Worm (Caenorhabditis elegans): Measurements from ENCODE around the gene DH11.5.

DH11.5 gene

DNA sequence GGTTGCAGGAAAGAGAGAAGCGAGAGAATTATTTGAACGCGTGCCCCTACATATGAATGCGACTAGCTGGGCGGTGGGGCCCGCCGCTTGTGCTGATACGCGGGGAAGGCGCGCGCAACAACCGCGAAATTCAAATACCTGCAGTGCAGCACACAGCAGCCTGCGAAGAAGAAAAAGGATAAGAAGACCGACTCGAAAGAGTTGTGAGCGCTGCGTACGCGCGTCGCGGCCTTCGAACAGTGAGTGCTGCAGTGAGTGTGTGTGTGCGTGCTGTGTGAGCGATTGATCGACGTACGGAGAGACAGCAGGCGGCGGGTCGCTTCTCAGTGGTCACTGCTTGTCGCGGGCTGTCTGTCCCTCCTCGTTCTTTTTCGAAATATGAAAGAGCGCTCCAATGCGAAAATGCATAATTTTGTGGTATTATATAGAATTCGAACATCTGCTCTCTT, 51.9 kb downstream of the DH11.5 start (continued):
- no peak for TF ChIP-seq nhr-237 (tag; optimal IDR thresholded peaks at IDR 0.05)
- TF ChIP-seq nhr-6 (tag; optimal IDR thresholded peaks at IDR 0.05) = peak; percentile 53
- no peak for TF ChIP-seq mbf-1 (tag; optimal IDR thresholded peaks at IDR 0.05)
- TF ChIP-seq dmd-4 (tag; optimal IDR thresholded peaks at IDR 0.05) = no peak
- TF ChIP-seq unc-39 (tag; optimal IDR thresholded peaks at IDR 0.05) = no peak
- peak; percentile 95 for TF ChIP-seq F13H6.1 (tag; optimal IDR thresholded peaks at IDR 0.05)
- TF ChIP-seq ceh-16 (tag; optimal IDR thresholded peaks at IDR 0.05) = no peak
- peak; percentile 16 for TF ChIP-seq ZK546.5 (tag; optimal IDR thresholded peaks at IDR 0.05)
- no peak for TF ChIP-seq blmp-1 (tag; optimal IDR thresholded peaks at IDR 0.05; ENCODE audit: insufficient read depth)
- TF ChIP-seq snpc-4 (tag; optimal IDR thresholded peaks at IDR 0.05) = peak; percentile 70
- TF ChIP-seq Y55F3AM.14 (GFP tag; optimal IDR thresholded peaks at IDR 0.05) = peak; percentile 94
- peak; percentile 80 for TF ChIP-seq crh-2 (tag; optimal IDR thresholded peaks at IDR 0.05)
- no peak for TF ChIP-seq R02D3.7 (tag; optimal IDR thresholded peaks at IDR 0.05)
- no peak for TF ChIP-seq aly-2 (tag; optimal IDR thresholded peaks at IDR 0.05)
- TF ChIP-seq nhr-10 (tag; optimal IDR thresholded peaks at IDR 0.05) = no peak
- TF ChIP-seq ceh-82 (tag; optimal IDR thresholded peaks at IDR 0.05) = no peak
- TF ChIP-seq sem-4 (tag; optimal IDR thresholded peaks at IDR 0.05) = peak; percentile 61
- no peak for TF ChIP-seq ztf-1 (GFP tag; conservative IDR thresholded peaks at IDR 0.05)
- peak; percentile 34 for TF ChIP-seq sma-9 (GFP tag; optimal IDR thresholded peaks at IDR 0.05)
- no peak for TF ChIP-seq sma-9 (tag; optimal IDR thresholded peaks at IDR 0.05)

DNA sequence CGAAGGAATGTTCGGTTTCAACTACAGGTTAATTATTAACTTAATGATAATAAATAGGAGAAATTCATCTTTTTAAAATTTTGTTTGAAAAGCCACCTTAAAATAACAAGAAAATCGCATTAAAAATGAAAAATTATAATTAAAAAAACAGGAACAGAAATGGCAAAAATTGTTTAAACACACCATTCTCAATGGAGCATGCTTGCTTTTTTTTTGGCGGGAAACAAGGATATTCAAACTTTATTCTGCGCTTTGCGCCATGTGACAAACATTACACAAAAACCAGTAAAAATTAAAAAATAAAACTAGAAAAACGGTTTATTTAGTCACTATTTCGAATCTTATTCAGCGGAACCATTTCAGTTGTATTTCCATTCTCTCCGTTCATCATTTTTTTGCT, 52.3 kb downstream of the DH11.5 start:
- no peak for TF ChIP-seq alr-1 (tag; optimal IDR thresholded peaks at IDR 0.05)
- no peak for TF ChIP-seq nhr-237 (tag; optimal IDR thresholded peaks at IDR 0.05)
- no peak for TF ChIP-seq C34F6.9 (tag; optimal IDR thresholded peaks at IDR 0.05)
- no peak for TF ChIP-seq zag-1 (tag; optimal IDR thresholded peaks at IDR 0.05)
- TF ChIP-seq aly-2 (tag; optimal IDR thresholded peaks at IDR 0.05) = no peak
- no peak for TF ChIP-seq nhr-23 (tag; optimal IDR thresholded peaks at IDR 0.05)
- no peak for TF ChIP-seq ama-1 (optimal IDR thresholded peaks at IDR 0.05)
- TF ChIP-seq blmp-1 (tag; optimal IDR thresholded peaks at IDR 0.05; ENCODE audit: insufficient read depth) = no peak

DNA sequence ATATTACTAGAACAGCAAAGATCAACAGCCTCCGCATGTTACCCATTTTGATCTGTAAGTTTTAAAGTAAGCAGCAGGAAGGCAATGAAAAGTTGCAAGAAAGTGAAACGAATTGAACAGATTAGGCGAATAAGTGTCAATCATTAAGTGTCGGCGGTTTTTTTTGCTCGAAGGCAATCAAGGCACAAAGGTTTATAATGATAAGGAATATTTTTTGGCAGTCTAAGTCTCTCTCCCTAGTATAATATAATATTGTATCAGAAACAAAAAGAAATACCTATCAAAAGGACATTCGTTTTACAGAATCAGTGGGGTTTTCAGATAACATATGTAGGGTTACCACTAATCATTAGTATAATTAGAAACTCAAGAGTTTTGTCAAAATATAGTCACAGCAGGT, 56.2 kb downstream of the DH11.5 start, which contains the start of gene nrf-6:
TSS of gene nrf-6 (minus strand) at position 52 of the 400 bp plus-strand sequence.
- TF ChIP-seq unc-39 (tag; optimal IDR thresholded peaks at IDR 0.05) (no peak), fos-1 (tag; optimal IDR thresholded peaks at IDR 0.05) (peak; percentile 56), blmp-1 (tag; optimal IDR thresholded peaks at IDR 0.05; ENCODE audit: insufficient read depth) (no peak), R02D3.7 (tag; optimal IDR thresholded peaks at IDR 0.05) (no peak), nhr-25 (tag; optimal IDR thresholded peaks at IDR 0.05) (no peak)

DNA sequence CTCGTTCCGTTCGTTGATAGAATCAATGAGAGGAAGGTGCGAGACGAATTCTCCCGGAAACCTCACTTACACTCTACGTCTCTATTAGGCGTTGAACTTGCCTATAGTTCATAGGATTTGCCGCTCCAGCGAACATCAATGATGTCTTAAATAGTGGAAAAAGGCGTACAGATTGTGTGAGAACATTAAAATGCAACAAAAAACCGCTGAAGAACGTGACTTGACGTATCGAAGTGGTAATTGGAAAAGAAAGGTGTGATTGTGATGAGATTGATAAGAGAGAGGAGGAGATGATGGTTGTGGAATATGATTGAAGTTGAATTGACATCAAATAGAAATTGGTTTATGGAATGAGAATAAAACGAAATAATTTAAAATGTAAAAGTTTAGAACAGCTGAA, 57.6 kb downstream of the DH11.5 start:
- peak; percentile 46 for TF ChIP-seq fos-1 (tag; optimal IDR thresholded peaks at IDR 0.05)
- no peak for TF ChIP-seq nhr-12 (tag; optimal IDR thresholded peaks at IDR 0.05)

DNA sequence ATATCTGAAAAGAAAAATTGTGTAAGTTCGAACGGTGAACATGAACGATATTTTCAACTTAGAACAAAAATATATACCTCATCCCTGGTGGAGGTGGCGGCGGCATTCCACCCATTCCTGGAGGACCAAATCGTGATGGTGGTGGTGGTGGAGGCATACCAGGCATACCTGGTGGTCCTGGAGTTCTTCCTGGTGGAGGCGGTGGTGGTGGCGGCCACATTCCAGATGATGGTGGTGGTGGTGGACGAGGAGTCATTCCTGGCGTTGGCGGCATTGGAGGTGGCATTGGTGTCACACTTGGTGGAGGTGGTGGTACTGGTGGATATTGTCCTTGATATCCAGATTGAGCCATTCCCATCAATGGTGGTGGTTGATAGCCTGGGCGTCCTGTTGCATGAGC, 58.2 kb downstream of the DH11.5 start:
- TF ChIP-seq elt-3 (tag; optimal IDR thresholded peaks at IDR 0.05) = no peak
- TF ChIP-seq aly-2 (tag; optimal IDR thresholded peaks at IDR 0.05) = no peak
- TF ChIP-seq lin-39 (tag; optimal IDR thresholded peaks at IDR 0.05) = no peak

DNA sequence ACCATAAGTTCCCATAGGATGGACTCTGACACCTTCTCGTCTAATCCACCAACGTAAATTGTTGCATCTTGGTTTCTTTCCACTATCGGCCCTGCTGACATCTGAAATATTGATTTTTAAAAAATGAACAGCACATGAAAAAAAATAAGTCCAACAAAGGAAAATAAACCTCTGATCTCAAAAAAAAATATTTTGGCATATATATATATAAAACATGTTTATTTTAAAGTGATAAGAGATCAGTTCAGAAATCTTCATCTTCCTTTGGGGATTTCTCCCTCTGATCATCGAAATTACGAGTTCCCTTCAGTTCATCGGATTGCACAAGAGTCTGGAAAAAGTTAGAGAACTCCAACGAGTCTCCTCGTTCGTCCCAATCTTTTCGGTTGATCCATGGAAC, 59.3 kb downstream of the DH11.5 start, which contains the start of gene sap-49:
TSS of gene sap-49 (minus strand) at position 101 of the 400 bp plus-strand sequence.
- TF ChIP-seq mdl-1 (tag; optimal IDR thresholded peaks at IDR 0.05) = no peak
- TF ChIP-seq sma-9 (GFP tag; optimal IDR thresholded peaks at IDR 0.05) = no peak
- TF ChIP-seq sma-9 (tag; optimal IDR thresholded peaks at IDR 0.05) = no peak
- no peak for TF ChIP-seq unc-39 (tag; optimal IDR thresholded peaks at IDR 0.05)
- TF ChIP-seq mab-5 (tag; optimal IDR thresholded peaks at IDR 0.05) = no peak
- no peak for TF ChIP-seq nhr-25 (tag; optimal IDR thresholded peaks at IDR 0.05)
- TF ChIP-seq R02D3.7 (tag; optimal IDR thresholded peaks at IDR 0.05) = no peak
- no peak for TF ChIP-seq Y55F3AM.14 (GFP tag; optimal IDR thresholded peaks at IDR 0.05)
- TF ChIP-seq nhr-77 (tag; optimal IDR thresholded peaks at IDR 0.05) = no peak
- TF ChIP-seq lin-39 (tag; optimal IDR thresholded peaks at IDR 0.05) = no peak
- no peak for TF ChIP-seq ama-1 (optimal IDR thresholded peaks at IDR 0.05)
- no peak for TF ChIP-seq egl-27 (tag; optimal IDR thresholded peaks at IDR 0.05)
- no peak for TF ChIP-seq ztf-11 (tag; optimal IDR thresholded peaks at IDR 0.05)
- no peak for TF ChIP-seq F13H6.1 (tag; optimal IDR thresholded peaks at IDR 0.05)

All from whole organism, L2 larva.